Worm (Caenorhabditis elegans) whole organism, early embryonic: Measurements from ENCODE around the gene T16G12.13.

Source experiments
- F13C5.2 ChIP-seq: sonication (generic microtip); optimal IDR thresholded peaks from 2 replicates; lab custom pipeline; 2017; ENCODE audit warnings: mild to moderate bottlenecking, missing genetic modification characterization, inconsistent platforms, missing compliant biosample characterization
- ama-1 ChIP-seq: fragments of 150-350 bp; optimal IDR thresholded peaks from 2 replicates; lab custom pipeline; 2014
- ceh-36 ChIP-seq: sonication (generic microtip); optimal IDR thresholded peaks from 2 replicates; lab custom pipeline; 2016; ENCODE audit warnings: missing genetic modification characterization, inconsistent platforms, missing compliant biosample characterization
- flt-1 ChIP-seq: fragments of 200-800 bp; sonication (Bioruptor generic); IDR thresholded peaks from 2 replicates; pipeline ENCODE4 v1.3.6; 2022; ENCODE audit warnings: missing genetic modification characterization, missing compliant biosample characterization
- hnd-1 ChIP-seq: sonication (generic microtip); optimal IDR thresholded peaks from 2 replicates; lab custom pipeline; 2016; ENCODE audit warnings: missing genetic modification characterization, missing compliant biosample characterization
- sea-1 ChIP-seq: fragments of 200-800 bp; sonication (Bioruptor generic); conservative IDR thresholded peaks from 2 replicates; pipeline ENCODE4 v1.3.6; 2022; ENCODE audit warnings: missing genetic modification characterization, missing compliant biosample characterization
- tbx-37 ChIP-seq: fragments of 200-800 bp; sonication (Bioruptor generic); conservative IDR thresholded peaks from 2 replicates; pipeline ENCODE4 v1.3.6; 2022; ENCODE audit warnings: missing genetic modification reagents, missing genetic modification characterization, missing compliant biosample characterization

DNA sequence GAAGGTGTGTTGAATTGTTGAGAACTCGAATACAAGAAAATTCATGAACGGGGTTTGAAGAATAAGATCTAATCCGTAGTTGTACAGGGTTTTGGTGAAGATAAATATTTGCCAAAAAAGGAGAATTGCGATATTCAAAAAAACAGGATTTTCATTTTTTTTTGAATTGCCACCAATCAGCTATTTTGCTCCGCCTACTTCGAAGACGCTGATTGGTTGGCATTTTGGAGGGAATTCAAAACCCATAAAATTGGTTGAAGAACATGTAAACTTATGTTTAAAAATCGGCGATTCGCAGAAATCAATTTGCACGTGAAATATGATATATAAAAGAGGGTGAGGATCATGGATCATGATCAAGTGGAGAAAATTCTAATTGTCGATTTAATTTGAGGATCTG, 15.4 kb downstream of the T16G12.13 start:
- TF ChIP-seq ceh-36 (no peak), hnd-1 (tag; lab: Kevin White, UChicago) (no peak), flt-1 (GFP tag; lab: Robert Waterston, UW) (no peak), ama-1 (no peak), sea-1 (GFP tag; lab: Robert Waterston, UW) (no peak), tbx-37 (GFP tag; lab: Robert Waterston, UW) (no peak), F13C5.2 (tag; lab: Kevin White, UChicago) (no peak)
